Worm (Caenorhabditis elegans): ENCODE measurements around the gene T13H5.8.

The T13H5.8 gene

DNA sequence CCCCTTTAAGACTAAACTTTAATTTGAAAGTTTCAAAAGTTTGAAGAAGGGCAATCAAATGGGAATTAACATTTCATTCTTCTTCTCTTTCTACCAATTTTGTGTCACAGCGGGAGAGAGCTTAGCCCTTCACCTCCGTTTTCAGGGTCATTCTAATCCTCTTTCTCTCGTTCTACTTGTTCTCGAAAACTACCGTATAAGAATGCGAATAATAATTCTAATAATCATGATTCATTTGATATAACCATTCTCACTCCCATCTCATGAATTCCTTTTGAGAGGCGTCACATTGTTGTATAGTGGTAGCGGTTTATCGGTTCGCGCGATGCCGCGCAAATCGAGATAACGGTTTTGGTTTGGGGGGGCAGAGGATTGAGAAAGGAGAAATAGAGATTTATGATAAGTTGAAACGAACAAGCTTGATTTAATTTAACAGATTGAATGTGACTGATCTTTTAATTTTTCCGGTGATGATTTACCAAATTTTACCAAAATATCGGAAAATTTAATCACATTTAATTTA is 10.9 kb downstream of the T13H5.8 start:
- TF ChIP-seq pqm-1 (tag; optimal IDR thresholded peaks at IDR 0.05) (no peak), nhr-237 (tag; optimal IDR thresholded peaks at IDR 0.05) (no peak), nhr-25 (tag; optimal IDR thresholded peaks at IDR 0.05) (peak; percentile 50), eor-1 (tag; optimal IDR thresholded peaks at IDR 0.05) (no peak), nhr-23 (tag; optimal IDR thresholded peaks at IDR 0.05) (peak; percentile 11)

DNA sequence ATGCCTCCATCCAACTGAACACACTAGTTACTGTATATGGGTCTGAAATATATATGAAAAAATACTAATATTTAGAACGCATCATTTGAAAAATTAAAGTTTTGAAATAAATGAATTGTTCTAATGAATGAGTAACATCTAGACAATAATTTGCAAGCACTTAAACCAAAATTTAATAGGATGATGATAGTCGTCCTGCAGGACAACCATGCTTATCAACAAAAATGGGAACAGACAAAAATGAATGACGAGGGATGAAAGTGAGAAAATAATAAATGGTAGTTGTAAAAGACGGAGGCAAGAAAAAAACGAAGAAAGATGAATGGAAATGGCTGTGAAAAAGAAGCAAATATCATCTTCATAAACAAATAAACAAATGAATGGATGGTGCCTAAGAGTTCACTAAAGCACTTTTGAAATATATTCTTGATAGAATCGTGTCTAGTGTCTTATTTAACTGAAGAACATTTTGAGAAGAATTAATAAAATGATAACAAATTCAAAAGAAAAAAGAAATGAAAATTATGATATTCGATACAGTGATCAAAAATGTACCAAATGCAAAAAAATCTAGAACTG is 13.0 kb downstream of the T13H5.8 start, which contains the start of gene gldi-7:
TSS of gene gldi-7 (minus strand) at position 42 of the 579 bp plus-strand sequence.
- TF ChIP-seq pqm-1 (tag; optimal IDR thresholded peaks at IDR 0.05) = peak; percentile 15
- TF ChIP-seq nhr-43 (tag; optimal IDR thresholded peaks at IDR 0.05; ENCODE audit: poor library complexity, severe bottlenecking) = no peak

DNA sequence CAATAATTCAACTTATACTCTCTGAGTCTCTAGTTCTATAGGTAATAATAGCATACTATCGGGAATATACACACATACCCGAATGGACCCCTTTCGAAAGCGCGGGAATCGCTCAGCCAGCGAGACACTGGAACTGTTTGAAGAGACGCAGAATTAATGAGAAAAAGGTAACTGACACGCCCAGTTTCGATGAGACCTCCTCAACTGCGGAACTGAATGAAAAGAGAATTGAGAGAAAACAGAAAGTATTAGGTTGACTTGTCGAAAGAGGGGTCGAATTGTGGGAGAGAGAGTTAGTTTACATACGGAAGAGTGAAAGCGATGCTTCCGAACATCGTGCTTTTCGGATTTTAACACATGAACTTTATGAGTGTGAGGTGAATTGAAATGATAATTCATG is 13.7 kb downstream of the T13H5.8 start:
- TF ChIP-seq nhr-43 (tag; optimal IDR thresholded peaks at IDR 0.05; ENCODE audit: poor library complexity, severe bottlenecking) (no peak), jun-1 (tag; optimal IDR thresholded peaks at IDR 0.05) (no peak), nhr-25 (tag; optimal IDR thresholded peaks at IDR 0.05) (peak; percentile 49), unc-39 (tag; optimal IDR thresholded peaks at IDR 0.05) (no peak), pha-4 (tag; optimal IDR thresholded peaks at IDR 0.05) (peak; percentile 20), aly-2 (tag; optimal IDR thresholded peaks at IDR 0.05) (no peak), nhr-23 (tag; optimal IDR thresholded peaks at IDR 0.05) (peak; percentile 39)

DNA sequence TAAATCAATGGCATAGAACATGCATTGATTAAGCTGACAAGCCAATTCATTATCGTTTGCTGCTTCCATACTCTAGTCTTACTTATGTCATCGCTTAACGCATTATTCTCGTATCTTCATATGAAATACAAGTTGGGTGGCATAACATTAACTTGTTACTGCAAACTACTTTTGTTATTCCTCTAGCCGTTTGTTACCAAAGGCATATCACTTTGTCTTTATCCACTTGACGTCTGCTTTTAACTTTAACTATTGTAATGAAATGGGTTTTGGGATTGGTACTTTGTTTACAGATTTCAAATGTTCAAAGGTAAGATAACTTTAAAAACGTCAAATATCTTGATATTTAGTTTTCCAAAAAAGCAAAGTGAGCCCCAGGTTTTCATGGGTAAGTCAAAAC is 17.8 kb downstream of the T13H5.8 start, which contains the start of gene W01C9.2:
TSS of gene W01C9.2 (plus strand) at position 301 of the 400 bp plus-strand sequence.
- TF ChIP-seq zag-1 (tag; optimal IDR thresholded peaks at IDR 0.05) (no peak), lin-39 (tag; optimal IDR thresholded peaks at IDR 0.05) (no peak), nhr-43 (tag; optimal IDR thresholded peaks at IDR 0.05; ENCODE audit: poor library complexity, severe bottlenecking) (no peak), egl-27 (tag; optimal IDR thresholded peaks at IDR 0.05) (no peak), nhr-12 (tag; optimal IDR thresholded peaks at IDR 0.05) (no peak), R02D3.7 (tag; optimal IDR thresholded peaks at IDR 0.05) (no peak), elt-1 (tag; optimal IDR thresholded peaks at IDR 0.05) (no peak), nhr-76 (tag; optimal IDR thresholded peaks at IDR 0.05) (no peak), ztf-11 (tag; optimal IDR thresholded peaks at IDR 0.05) (no peak), ceh-9 (tag; optimal IDR thresholded peaks at IDR 0.05) (no peak), fkh-10 (GFP tag; optimal IDR thresholded peaks at IDR 0.05) (no peak), unc-62 (GFP tag; optimal IDR thresholded peaks at IDR 0.05) (no peak), nhr-11 (tag; optimal IDR thresholded peaks at IDR 0.05) (no peak), ama-1 (optimal IDR thresholded peaks at IDR 0.05) (no peak), snpc-4 (tag; optimal IDR thresholded peaks at IDR 0.05) (no peak), lsy-12 (tag; optimal IDR thresholded peaks at IDR 0.05) (no peak), ztf-4 (tag; optimal IDR thresholded peaks at IDR 0.05) (no peak), sea-2 (GFP tag; optimal IDR thresholded peaks at IDR 0.05) (no peak), mml-1 (tag; optimal IDR thresholded peaks at IDR 0.05) (no peak), ceh-28 (tag; optimal IDR thresholded peaks at IDR 0.05) (no peak)

DNA sequence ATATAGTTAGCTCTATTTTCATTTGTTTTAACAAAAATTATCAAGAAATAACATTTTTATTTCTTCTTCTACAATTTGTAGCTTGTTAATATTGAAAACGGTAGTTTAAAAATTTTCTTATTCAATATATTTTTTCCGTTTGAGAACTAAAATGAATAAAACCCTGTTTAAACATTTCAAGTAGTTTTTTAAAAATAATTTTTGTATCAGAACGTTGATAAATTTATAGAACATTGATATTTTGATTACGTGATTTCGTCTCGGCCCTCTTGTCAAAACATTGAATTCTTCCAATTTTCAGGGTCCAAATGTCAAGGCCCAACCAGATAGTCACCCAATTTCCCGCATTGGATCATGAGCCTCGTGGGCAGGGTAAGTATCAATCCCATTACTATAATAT is 22.1 kb downstream of the T13H5.8 start, which contains the start of gene pqn-73:
TSS of gene pqn-73 (plus strand) at position 301 of the 400 bp plus-strand sequence.
- no peak for TF ChIP-seq skn-1 (tag; optimal IDR thresholded peaks at IDR 0.05)
- no peak for TF ChIP-seq egl-5 (tag; optimal IDR thresholded peaks at IDR 0.05)
- no peak for TF ChIP-seq mdl-1 (tag; optimal IDR thresholded peaks at IDR 0.05)
- TF ChIP-seq nhr-77 (tag; optimal IDR thresholded peaks at IDR 0.05) = no peak
- TF ChIP-seq nhr-76 (tag; optimal IDR thresholded peaks at IDR 0.05) = no peak

DNA sequence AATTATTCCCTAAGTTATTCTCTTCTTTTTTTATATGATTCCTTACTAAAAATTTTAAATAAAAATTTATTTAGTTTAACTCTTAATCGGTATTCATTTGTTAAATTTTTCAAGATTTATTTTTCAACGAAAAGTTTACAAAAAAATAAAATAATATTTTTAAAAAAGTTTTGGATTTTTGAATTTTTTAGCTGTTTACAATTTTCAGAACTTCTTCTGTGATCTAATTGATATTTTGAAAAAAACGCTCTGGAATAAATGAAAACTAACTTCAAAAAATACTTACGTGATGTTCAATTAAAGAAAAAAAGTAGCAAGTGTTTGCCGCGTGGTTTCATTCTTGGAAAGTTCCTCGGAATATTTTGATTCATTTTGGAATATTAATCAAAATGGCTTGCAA is 27.0 kb downstream of the T13H5.8 start, which contains the start of gene decr-1.2:
TSS of gene decr-1.2 (plus strand) at position 301 of the 400 bp plus-strand sequence.
- no peak for TF ChIP-seq pha-4 (tag; optimal IDR thresholded peaks at IDR 0.05)
- TF ChIP-seq nhr-11 (tag; optimal IDR thresholded peaks at IDR 0.05) = no peak
- no peak for TF ChIP-seq elt-1 (tag; optimal IDR thresholded peaks at IDR 0.05)
- no peak for TF ChIP-seq ceh-16 (tag; optimal IDR thresholded peaks at IDR 0.05)
- TF ChIP-seq ztf-11 (tag; optimal IDR thresholded peaks at IDR 0.05) = no peak
- TF ChIP-seq fkh-2 (tag; optimal IDR thresholded peaks at IDR 0.05) = no peak
- TF ChIP-seq zag-1 (tag; optimal IDR thresholded peaks at IDR 0.05) = no peak
- TF ChIP-seq ceh-9 (tag; optimal IDR thresholded peaks at IDR 0.05) = no peak
- TF ChIP-seq nhr-23 (tag; optimal IDR thresholded peaks at IDR 0.05) = no peak
- TF ChIP-seq nhr-12 (tag; optimal IDR thresholded peaks at IDR 0.05) = no peak
- TF ChIP-seq aly-2 (tag; optimal IDR thresholded peaks at IDR 0.05) = no peak
- no peak for TF ChIP-seq ama-1 (optimal IDR thresholded peaks at IDR 0.05)
- no peak for TF ChIP-seq unc-39 (tag; optimal IDR thresholded peaks at IDR 0.05)
- TF ChIP-seq nhr-25 (tag; optimal IDR thresholded peaks at IDR 0.05) = no peak
